Fruit fly (Drosophila melanogaster) whole organism, embryonic: ENCODE results near the gene CG17140.
A peak's percentile ranks its signal among the peaks of the same experiment; 100 is the strongest.

ENCODE experiments used
- Atf6 ChIP-seq: fragments of 200-800 bp; sonication (Bioruptor generic); IDR thresholded peaks from 2 replicates; pipeline ENCODE4 v1.3.6; 2022; ENCODE audit warnings: missing biosample characterization, missing genetic modification characterization
- BtbVII ChIP-seq: fragments of 200-800 bp; sonication (Bioruptor generic); optimal IDR thresholded peaks from 3 replicates; lab custom pipeline; 2017; ENCODE audit warnings: missing biosample characterization, mild to moderate bottlenecking, missing genetic modification characterization
- CG10209 ChIP-seq: fragments of 200-800 bp; sonication (Bioruptor generic); optimal IDR thresholded peaks from 3 replicates; lab custom pipeline; 2017; ENCODE audit warnings: missing biosample characterization, mild to moderate bottlenecking, missing genetic modification characterization, missing genetic modification reagents
- CG10543 ChIP-seq: fragments of 200-800 bp; sonication (Bioruptor generic); optimal IDR thresholded peaks from 3 replicates; lab custom pipeline; 2017; ENCODE audit warnings: missing biosample characterization, mild to moderate bottlenecking, missing genetic modification characterization, moderate library complexity
- CG13296 ChIP-seq: fragments of 200-800 bp; sonication (Bioruptor generic); optimal IDR thresholded peaks from 3 replicates; lab custom pipeline; 2018; ENCODE audit warnings: missing biosample characterization, mild to moderate bottlenecking, missing genetic modification characterization
- CG14667 ChIP-seq: fragments of 200-800 bp; sonication (Bioruptor generic); IDR thresholded peaks from 2 replicates; pipeline ENCODE4 v1.3.6; 2022; ENCODE audit warnings: missing biosample characterization, missing genetic modification characterization
- CG15514 ChIP-seq: fragments of 200-800 bp; sonication (Bioruptor generic); optimal IDR thresholded peaks from 3 replicates; lab custom pipeline; 2017; ENCODE audit warnings: missing biosample characterization, missing genetic modification characterization, mild to moderate bottlenecking, moderate library complexity, missing genetic modification reagents
- CG1647 ChIP-seq: fragments of 200-800 bp; sonication (Bioruptor generic); optimal IDR thresholded peaks from 3 replicates; lab custom pipeline; 2016; ENCODE audit warnings: missing biosample characterization, missing genetic modification characterization
- CG17328 ChIP-seq: fragments of 200-800 bp; sonication (Bioruptor generic); IDR thresholded peaks from 2 replicates; pipeline ENCODE4 v1.3.6; 2022; ENCODE audit warnings: missing biosample characterization, missing genetic modification characterization
- CG17361 ChIP-seq: fragments of 200-800 bp; sonication (Bioruptor generic); IDR thresholded peaks from 3 replicates; pipeline ENCODE4 v1.3.6; 2022; ENCODE audit warnings: missing biosample characterization, missing genetic modification characterization
- CG17802 ChIP-seq: fragments of 200-800 bp; sonication (Bioruptor generic); optimal IDR thresholded peaks from 2 replicates; lab custom pipeline; 2018; ENCODE audit warnings: missing biosample characterization, mild to moderate bottlenecking, missing genetic modification characterization, moderate library complexity
- CG18599 ChIP-seq: fragments of 200-800 bp; sonication (Bioruptor generic); optimal IDR thresholded peaks from 3 replicates; lab custom pipeline; 2017; ENCODE audit warnings: missing biosample characterization, missing genetic modification characterization, mild to moderate bottlenecking, moderate library complexity, missing genetic modification reagents
- CG32532 ChIP-seq: fragments of 200-800 bp; sonication (Bioruptor generic); IDR thresholded peaks from 2 replicates; pipeline ENCODE4 v1.3.6; 2022; ENCODE audit warnings: missing biosample characterization, missing genetic modification characterization
- CG34422 ChIP-seq: fragments of 200-800 bp; sonication (Bioruptor generic); IDR thresholded peaks from 3 replicates; pipeline ENCODE4 v1.3.6; 2022; ENCODE audit warnings: missing biosample characterization, missing genetic modification characterization
- CG4360 ChIP-seq: fragments of 200-800 bp; sonication (Bioruptor generic); IDR thresholded peaks from 2 replicates; pipeline ENCODE4 v1.3.6; 2022; ENCODE audit warnings: missing biosample characterization, missing genetic modification characterization
- CG6175 ChIP-seq: fragments of 200-800 bp; sonication (Bioruptor generic); IDR thresholded peaks from 3 replicates; pipeline ENCODE4 v1.3.6; 2022; ENCODE audit warnings: missing biosample characterization, missing genetic modification characterization
- CG6765 ChIP-seq: fragments of 200-800 bp; sonication (Bioruptor generic); optimal IDR thresholded peaks from 3 replicates; lab custom pipeline; 2017; ENCODE audit warnings: missing biosample characterization, mild to moderate bottlenecking, missing genetic modification characterization
- CG6854 ChIP-seq: fragments of 200-800 bp; sonication (Bioruptor generic); optimal IDR thresholded peaks from 3 replicates; lab custom pipeline; 2017; ENCODE audit warnings: missing biosample characterization, mild to moderate bottlenecking, missing genetic modification characterization
- CG7839 ChIP-seq: fragments of 200-800 bp; sonication (Bioruptor generic); optimal IDR thresholded peaks from 3 replicates; lab custom pipeline; 2018; ENCODE audit warnings: missing biosample characterization, mild to moderate bottlenecking, missing genetic modification characterization, moderate library complexity
- CG9215 ChIP-seq: fragments of 200-800 bp; sonication (Bioruptor generic); IDR thresholded peaks from 2 replicates; pipeline ENCODE4 v1.3.6; 2022; ENCODE audit warnings: missing biosample characterization, missing genetic modification characterization
- CrebB ChIP-seq: fragments of 200-800 bp; sonication (Bioruptor generic); optimal IDR thresholded peaks from 3 replicates; lab custom pipeline; 2018; ENCODE audit warnings: missing biosample characterization, mild to moderate bottlenecking, missing genetic modification characterization
- Ets65A ChIP-seq: fragments of 200-800 bp; sonication (Bioruptor generic); peaks from one replicate; lab custom pipeline; 2016; ENCODE audit warnings: missing biosample characterization, missing genetic modification characterization
- Hmr ChIP-seq: fragments of 200-800 bp; sonication (Bioruptor generic); optimal IDR thresholded peaks from 3 replicates; lab custom pipeline; 2017; ENCODE audit warnings: mild to moderate bottlenecking, missing biosample characterization, missing genetic modification reagents, missing genetic modification characterization
- Med ChIP-seq: fragments of 200-800 bp; sonication (Bioruptor generic); peaks from one replicate; lab custom pipeline; 2016; ENCODE audit warnings: missing biosample characterization, missing genetic modification characterization, mild to moderate bottlenecking, inconsistent platforms, moderate library complexity
- Meics ChIP-seq: fragments of 200-800 bp; sonication (Bioruptor generic); optimal IDR thresholded peaks from 2 replicates; lab custom pipeline; 2017; ENCODE audit warnings: missing biosample characterization, mild to moderate bottlenecking, missing genetic modification characterization
- Mes4 ChIP-seq: fragments of 200-800 bp; sonication (Bioruptor generic); optimal IDR thresholded peaks from 2 replicates; lab custom pipeline; 2016; ENCODE audit warnings: missing biosample characterization, missing genetic modification characterization
- Ravus ChIP-seq: fragments of 200-800 bp; sonication (Bioruptor generic); IDR thresholded peaks from 2 replicates; pipeline ENCODE4 v1.3.6; 2022; ENCODE audit warnings: missing biosample characterization, missing genetic modification characterization
- Rfx ChIP-seq: fragments of 200-800 bp; sonication (Bioruptor generic); IDR thresholded peaks from 2 replicates; pipeline ENCODE4 v1.3.6; 2022; ENCODE audit warnings: missing biosample characterization, missing genetic modification characterization
- abd-A ChIP-seq: fragments of 200-800 bp; sonication (Bioruptor generic); optimal IDR thresholded peaks from 3 replicates; lab custom pipeline; 2019; ENCODE audit warnings: missing biosample characterization, mild to moderate bottlenecking, missing genetic modification characterization, moderate library complexity
- btn ChIP-seq: fragments of 200-800 bp; sonication (Bioruptor generic); optimal IDR thresholded peaks from 2 replicates; lab custom pipeline; 2016; ENCODE audit warnings: missing biosample characterization, missing genetic modification characterization
- caup ChIP-seq: fragments of 200-800 bp; sonication (Bioruptor generic); optimal IDR thresholded peaks from 3 replicates; lab custom pipeline; 2017; ENCODE audit warnings: missing biosample characterization, mild to moderate bottlenecking, missing genetic modification characterization, moderate library complexity; ENCODE audit not compliant: severe bottlenecking
- eve ChIP-seq, 2 experiments: fragments of >200 bp; optimal IDR thresholded peaks; 2 replicates each; lab custom pipeline; 2017; ENCODE audit warnings: missing biosample characterization in 2 of 2, missing genetic modification characterization in 2 of 2
- jigr1 ChIP-seq: fragments of 200-800 bp; sonication (Bioruptor generic); IDR thresholded peaks from 3 replicates; pipeline ENCODE4 v1.3.6; 2022; ENCODE audit warnings: missing biosample characterization, missing genetic modification characterization
- klu ChIP-seq: fragments of 200-800 bp; sonication (Bioruptor generic); IDR thresholded peaks from 2 replicates; pipeline ENCODE4 v1.3.6; 2022; ENCODE audit warnings: missing biosample characterization, missing genetic modification characterization
- lab ChIP-seq: fragments of 200-800 bp; sonication (Bioruptor generic); optimal IDR thresholded peaks from 3 replicates; lab custom pipeline; 2017; ENCODE audit warnings: missing biosample characterization, missing genetic modification characterization, mild to moderate bottlenecking, moderate library complexity, missing genetic modification reagents
- nerfin-2 ChIP-seq: fragments of 200-800 bp; sonication (Bioruptor generic); IDR thresholded peaks from 2 replicates; pipeline ENCODE4 v1.3.6; 2022; ENCODE audit warnings: missing biosample characterization, missing genetic modification characterization; ENCODE audit not compliant: partially characterized antibody
- prd ChIP-seq, 3 experiments: fragments of >200 bp in 2 of 3; fragments of 200-800 bp in 1 of 3; sonication (Bioruptor generic) in 1 of 3; optimal IDR thresholded peaks in 2 of 3; IDR thresholded peaks in 1 of 3; 2 replicates in 2 of 3; 3 replicates in 1 of 3; pipeline versions ENCODE4 v1.3.6 to Lab custom; 2017 to 2022; ENCODE audit warnings: missing biosample characterization in 1 of 3, missing genetic modification characterization in 1 of 3
- pros ChIP-seq: fragments of 200-800 bp; sonication (Bioruptor generic); optimal IDR thresholded peaks from 3 replicates; lab custom pipeline; 2019; ENCODE audit warnings: missing biosample characterization, mild to moderate bottlenecking, missing genetic modification characterization, moderate library complexity
- pzg ChIP-seq: fragments of 200-800 bp; sonication (Bioruptor generic); optimal IDR thresholded peaks from 3 replicates; lab custom pipeline; 2018; ENCODE audit warnings: missing biosample characterization, mild to moderate bottlenecking, missing genetic modification characterization, moderate library complexity
- ro ChIP-seq: fragments of 200-800 bp; sonication (Bioruptor generic); IDR thresholded peaks from 2 replicates; pipeline ENCODE4 v1.3.6; 2022; ENCODE audit warnings: missing biosample characterization, missing genetic modification characterization
- scrt ChIP-seq: fragments of 200-800 bp; sonication (Bioruptor generic); optimal IDR thresholded peaks from 2 replicates; lab custom pipeline; 2018; ENCODE audit warnings: missing biosample characterization, mild to moderate bottlenecking, missing genetic modification characterization, moderate library complexity
- sd ChIP-seq: fragments of 200-800 bp; sonication (Bioruptor generic); optimal IDR thresholded peaks from 3 replicates; lab custom pipeline; 2018; ENCODE audit warnings: missing biosample characterization, mild to moderate bottlenecking, missing genetic modification characterization, moderate library complexity
- vvl ChIP-seq: fragments of 200-800 bp; sonication (Bioruptor generic); IDR thresholded peaks from 2 replicates; pipeline ENCODE4 v1.3.6; 2022; ENCODE audit warnings: missing biosample characterization, missing genetic modification characterization

The CG17140 gene

DNA sequence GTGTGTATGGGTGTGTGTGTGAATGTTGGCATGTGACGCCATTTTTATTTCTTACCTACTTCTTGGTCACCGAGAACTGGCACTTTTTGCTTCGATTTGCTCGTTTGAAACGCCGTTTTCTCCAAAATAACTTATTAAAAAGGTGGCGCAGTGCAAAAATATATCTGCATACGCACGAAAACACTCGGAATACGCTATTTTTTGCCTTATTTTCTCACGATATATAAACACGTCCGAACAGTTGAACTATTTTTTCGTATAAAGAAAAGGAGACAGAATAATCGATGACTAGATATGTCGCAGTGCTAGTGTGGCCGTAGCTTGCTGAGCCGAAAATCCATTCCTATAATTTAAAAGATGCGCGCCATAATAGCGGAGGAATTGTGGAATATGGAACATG is 3.1 kb downstream of the CG17140 start, which contains the start of gene CG6700 (continued):
- no peak for TF ChIP-seq CG6175 (GFP tag; lab: Robert Waterston, UW)
- TF ChIP-seq CG1647 (GFP tag; lab: Kevin White, UChicago): no peak
- no peak for TF ChIP-seq CG17802
- TF ChIP-seq pros (GFP tag; lab: Kevin White, UChicago): peak; percentile 65
- TF ChIP-seq CrebB: no peak
- TF ChIP-seq abd-A: no peak
- no peak for TF ChIP-seq eve (GFP tag; optimal IDR thresholded peaks at IDR 0.05; lab: Kevin White, UChicago)

DNA sequence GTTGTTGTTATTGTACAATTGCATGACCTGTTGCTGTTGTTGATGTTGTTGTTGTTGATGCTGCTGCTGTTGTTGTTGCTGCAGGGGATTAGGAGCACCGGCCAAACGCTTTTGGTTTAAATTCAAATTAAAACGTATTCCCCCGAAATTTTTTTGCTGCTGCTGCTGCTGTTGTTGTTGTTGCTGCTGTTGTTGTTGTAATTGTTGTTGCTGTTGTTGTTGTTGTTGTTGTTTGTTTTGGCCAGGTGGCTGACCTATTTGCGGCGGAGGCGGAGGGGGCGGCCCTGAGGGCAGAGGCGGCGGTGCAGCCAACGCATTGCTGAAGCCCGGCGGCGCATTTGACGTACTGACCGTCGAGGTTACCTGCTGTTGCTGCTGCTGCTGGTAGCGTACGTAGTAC is 3.8 kb downstream of the CG17140 start:
- TF ChIP-seq CG7839 (tag; lab: Kevin White, UChicago): no peak
- TF ChIP-seq jigr1 (GFP tag; lab: Robert Waterston, UW): no peak
- TF ChIP-seq CG4360 (GFP tag; lab: Robert Waterston, UW): peak; percentile 93
- TF ChIP-seq nerfin-2 (GFP tag; lab: Robert Waterston, UW): no peak
- no peak for TF ChIP-seq CG17361
- no peak for TF ChIP-seq CG9215 (GFP tag; lab: Robert Waterston, UW)
- no peak for TF ChIP-seq CG32532 (GFP tag; lab: Robert Waterston, UW)

DNA sequence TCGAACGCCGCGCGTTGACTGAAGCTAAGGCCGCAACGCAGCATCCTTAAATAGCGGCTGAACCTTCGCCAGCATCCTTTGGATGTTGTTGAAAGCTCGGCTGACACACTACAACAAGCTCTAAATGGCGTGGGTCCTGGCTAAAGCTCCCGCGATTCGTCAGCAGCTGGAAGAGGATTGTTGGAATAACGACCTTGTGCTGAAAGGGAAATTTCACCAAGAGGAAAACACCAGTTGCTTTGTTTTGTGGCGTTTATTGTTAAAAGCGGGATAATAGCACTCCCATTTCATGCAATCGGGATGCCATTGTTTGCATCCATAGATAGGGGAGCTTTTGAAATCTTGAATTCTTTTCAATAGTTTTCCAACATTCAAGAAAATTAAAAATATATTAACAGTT is 8.0 kb downstream of the CG17140 start, which contains the start of gene Nos:
Gene Nos (minus strand): TSS at position 21 of the 400 bp plus-strand sequence.
- TF ChIP-seq CG6175 (GFP tag; lab: Robert Waterston, UW): no peak
- TF ChIP-seq scrt (GFP tag; lab: Kevin White, UChicago): peak; percentile 95
- TF ChIP-seq pzg (GFP tag; lab: Kevin White, UChicago): peak; percentile 11

DNA sequence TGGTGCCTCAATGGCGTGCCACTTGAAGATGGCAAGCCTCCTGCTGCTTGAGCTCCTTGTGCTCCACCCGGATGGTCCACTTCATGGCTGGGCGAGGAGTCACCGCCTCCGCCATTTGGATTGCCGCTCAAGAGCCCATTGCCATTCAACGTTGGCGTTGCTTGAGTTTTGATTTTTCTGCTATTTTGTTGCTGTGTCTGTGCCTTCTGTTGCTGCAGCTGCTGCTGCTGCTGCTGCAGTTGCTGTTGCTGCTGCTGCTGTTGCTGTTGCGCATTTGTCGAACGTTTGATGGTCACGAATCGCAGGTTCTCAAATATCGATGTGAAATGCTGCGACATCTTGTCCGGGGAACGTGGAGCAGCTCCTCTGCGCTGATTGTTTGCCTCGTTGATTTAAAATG is 13.9 kb downstream of the CG17140 start:
- TF ChIP-seq Ets65A (GFP tag; lab: Kevin White, UChicago): peak; percentile 79
- TF ChIP-seq ro (GFP tag; lab: Robert Waterston, UW): no peak
- no peak for TF ChIP-seq CG6854 (GFP tag; lab: Kevin White, UChicago)
- TF ChIP-seq klu (GFP tag; lab: Robert Waterston, UW): no peak
- no peak for TF ChIP-seq CG17328 (GFP tag; lab: Robert Waterston, UW)
- no peak for TF ChIP-seq Ravus (GFP tag; lab: Robert Waterston, UW)

DNA sequence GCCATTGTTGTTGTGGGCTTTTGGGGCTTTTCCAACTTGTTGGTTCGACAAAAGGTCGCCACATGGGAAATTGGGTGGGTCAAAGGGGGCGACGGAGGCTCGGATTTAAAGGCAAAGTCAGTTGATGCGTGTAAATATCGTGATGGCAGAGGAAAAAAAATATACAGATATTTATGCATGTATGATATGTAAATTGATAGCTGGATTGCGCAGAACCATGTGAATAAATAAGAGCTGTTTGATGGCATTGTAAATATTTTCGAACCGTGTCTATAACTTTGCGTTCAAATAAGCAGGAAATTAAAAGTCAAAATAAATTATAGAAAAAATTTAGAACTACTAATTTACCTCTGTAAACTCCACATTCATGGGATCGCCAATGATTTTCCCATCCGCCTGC is 22.8 kb downstream of the CG17140 start:
- TF ChIP-seq CG13296 (GFP tag; lab: Kevin White, UChicago) (peak; percentile 5), Atf6 (GFP tag; lab: Robert Waterston, UW) (0 out of 2 replicates have a peak, but pooled peaks have one; percentile 22), caup (GFP tag; lab: Kevin White, UChicago) (peak; percentile 30), Med (GFP tag; lab: Kevin White, UChicago) (peak; percentile 67), prd (optimal IDR thresholded peaks at IDR 0.05; lab: Kevin White, UChicago) (no peak), prd (GFP tag; IDR thresholded peaks at IDR 0.05; lab: Robert Waterston, UW) (no peak), sd (peak; percentile 31), CG10209 (GFP tag; lab: Kevin White, UChicago) (peak; percentile 3), vvl (0 out of 2 replicates have a peak, but pooled peaks have one; percentile 36), Mes4 (no peak), CG18599 (GFP tag; lab: Kevin White, UChicago) (peak; percentile 46), BtbVII (GFP tag; lab: Kevin White, UChicago) (peak; percentile 3), CG6765 (GFP tag; lab: Kevin White, UChicago) (peak; percentile 5), CG10543 (peak; percentile 20), CG14667 (GFP tag; lab: Robert Waterston, UW) (no peak), btn (GFP tag; lab: Kevin White, UChicago) (no peak), scrt (GFP tag; lab: Kevin White, UChicago) (peak; percentile 4), Rfx (peak; percentile 28; the same call in 1 of the 2 replicates), CG6854 (GFP tag; lab: Kevin White, UChicago) (peak; percentile 12), lab (GFP tag; lab: Kevin White, UChicago) (peak; percentile 33), Meics (GFP tag; lab: Kevin White, UChicago) (peak; percentile 49), Hmr (GFP tag; lab: Kevin White, UChicago) (peak; percentile 51), CG34422 (GFP tag; lab: Robert Waterston, UW) (no peak), CG15514 (GFP tag; lab: Kevin White, UChicago) (peak; percentile 42)
